Worm (Caenorhabditis elegans): ENCODE results near the gene C16C8.21.

DNA sequence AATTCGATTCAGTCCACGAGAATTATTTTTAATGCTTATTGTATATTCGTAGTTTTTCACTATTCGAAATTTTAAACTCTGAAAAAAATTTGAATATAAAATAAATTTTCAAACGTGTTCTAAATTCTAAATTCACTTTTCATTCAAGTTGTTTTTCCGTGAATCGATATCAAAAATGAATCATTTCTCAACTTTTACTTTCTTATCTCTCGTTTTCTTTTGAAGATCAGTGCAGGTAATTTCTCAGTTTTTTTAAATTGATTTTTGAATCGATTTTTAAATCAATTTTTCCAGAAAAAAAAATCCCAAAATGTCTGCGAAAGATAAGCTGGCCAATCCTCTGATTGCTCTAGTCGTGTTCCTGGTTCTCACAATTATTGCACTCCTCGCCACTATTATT lies 31.5 kb upstream of the C16C8.21 start, which contains the start of gene nep-6:
- TF ChIP-seq ama-1 (optimal IDR thresholded peaks at IDR 0.05) (no peak), nhr-76 (tag; optimal IDR thresholded peaks at IDR 0.05) (no peak), ztf-4 (tag; optimal IDR thresholded peaks at IDR 0.05) (no peak), nfya-1 (tag; optimal IDR thresholded peaks at IDR 0.05; ENCODE audit: insufficient read depth) (no peak), lsy-12 (tag; optimal IDR thresholded peaks at IDR 0.05) (no peak), nhr-12 (tag; optimal IDR thresholded peaks at IDR 0.05) (no peak), unc-62 (GFP tag; optimal IDR thresholded peaks at IDR 0.05) (no peak), snpc-4 (tag; optimal IDR thresholded peaks at IDR 0.05) (no peak), sea-2 (GFP tag; optimal IDR thresholded peaks at IDR 0.05) (no peak), pqm-1 (tag; optimal IDR thresholded peaks at IDR 0.05) (no peak), lin-15B (tag; optimal IDR thresholded peaks at IDR 0.05) (no peak), nhr-43 (tag; optimal IDR thresholded peaks at IDR 0.05; ENCODE audit: poor library complexity, severe bottlenecking) (no peak), tbx-2 (tag; optimal IDR thresholded peaks at IDR 0.05) (no peak)
